Worm (Caenorhabditis elegans) whole organism, dauer: ENCODE measurements around the gene pelo-1.

Experiments
- unc-62 ChIP-seq: sonication (generic microtip); optimal IDR thresholded peaks from 2 replicates; lab custom pipeline; 2017; ENCODE audit warnings: missing biosample characterization, missing genetic modification reagents, missing genetic modification characterization

Gene pelo-1

DNA sequence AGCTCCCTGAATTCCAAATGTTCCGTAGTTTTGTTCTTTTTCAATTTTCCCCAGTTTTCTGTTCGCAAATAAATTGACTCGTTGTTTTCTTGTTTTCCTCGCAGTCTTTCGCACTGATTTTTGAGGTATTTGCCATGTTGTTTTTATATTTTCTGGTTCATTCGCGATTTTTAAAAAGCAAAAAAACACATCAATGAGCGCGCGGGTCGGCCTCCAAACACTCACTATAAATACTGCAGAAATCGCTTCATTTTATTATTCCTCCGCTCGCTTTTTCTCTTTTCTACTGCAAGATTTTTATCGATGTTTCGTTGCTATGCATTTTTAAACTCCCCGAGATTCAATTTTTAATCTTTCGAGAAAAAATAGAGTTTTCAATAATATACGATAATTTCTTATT lies 51.2 kb downstream of the pelo-1 start:
- no peak for TF ChIP-seq unc-62 (GFP tag; lab: Kevin White, UChicago)

DNA sequence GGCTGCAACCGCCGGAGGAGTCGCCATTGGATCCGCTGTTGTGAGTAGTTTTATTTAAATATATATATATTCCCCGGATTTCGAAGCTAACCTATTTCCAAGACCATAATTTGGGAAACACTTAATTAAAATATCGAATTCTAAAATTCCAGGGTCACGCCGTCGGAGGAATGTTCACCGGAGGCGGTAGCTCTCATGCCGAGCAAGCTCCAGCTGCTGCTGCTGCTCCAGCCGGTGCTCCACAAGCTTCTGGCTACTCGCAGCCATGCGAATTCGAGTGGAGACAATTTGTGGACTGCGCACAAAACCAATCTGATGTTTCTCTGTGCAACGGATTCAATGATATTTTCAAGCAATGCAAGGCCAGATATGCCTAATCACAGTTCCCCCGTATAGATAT lies 51.7 kb downstream of the pelo-1 start:
- no peak for TF ChIP-seq unc-62 (GFP tag; lab: Kevin White, UChicago)
